Worm (Caenorhabditis elegans) whole organism, late embryonic: Measurements from ENCODE around the gene egrh-1.

Experiments used
- F13H6.1 ChIP-seq: sonication (generic microtip); optimal IDR thresholded peaks from 2 replicates; lab custom pipeline; 2016; ENCODE audit warnings: missing genetic modification characterization, missing compliant biosample characterization
- ceh-45 ChIP-seq: fragments of 200-800 bp; sonication (Bioruptor generic); IDR thresholded peaks from 2 replicates; pipeline ENCODE4 v1.3.6; 2022; ENCODE audit warnings: missing genetic modification reagents, missing genetic modification characterization, missing compliant biosample characterization
- syd-9 ChIP-seq: sonication (generic microtip); optimal IDR thresholded peaks from 2 replicates; lab custom pipeline; 2016; ENCODE audit warnings: mild to moderate bottlenecking, missing genetic modification characterization, moderate library complexity, missing compliant biosample characterization
- zip-5 ChIP-seq: sonication (generic microtip); optimal IDR thresholded peaks from 2 replicates; lab custom pipeline; 2016; ENCODE audit warnings: missing genetic modification characterization, missing compliant biosample characterization

Gene egrh-1

ce11 chrX:14898205-14898604, 52.5 kb downstream of the egrh-1 start, which contains the start of gene lips-8:
Gene lips-8 (plus strand): TSS chrX:14898505.
- no peak for TF ChIP-seq F13H6.1 (tag; lab: Kevin White, UChicago)
- TF ChIP-seq zip-5: no peak
- TF ChIP-seq ceh-45: no peak
- no peak for TF ChIP-seq syd-9
